Fruit fly (Drosophila melanogaster) whole organism, adult: ENCODE measurements around the gene CG34302.

ENCODE experiments used
- CG12768 ChIP-seq: fragments of 200-800 bp; sonication (Bioruptor generic); optimal IDR thresholded peaks from 2 replicates; lab custom pipeline; 2017; ENCODE audit warnings: missing biosample characterization, missing genetic modification characterization, mild to moderate bottlenecking, moderate library complexity, missing genetic modification reagents
- CG1620 ChIP-seq: fragments of 200-800 bp; sonication (Bioruptor generic); optimal IDR thresholded peaks from 2 replicates; lab custom pipeline; 2016; ENCODE audit warnings: missing biosample characterization, missing genetic modification characterization
- CG33017 ChIP-seq: fragments of 200-800 bp; sonication (Bioruptor generic); optimal IDR thresholded peaks from 2 replicates; lab custom pipeline; 2018; ENCODE audit warnings: missing biosample characterization, mild to moderate bottlenecking, missing genetic modification characterization, moderate library complexity
- CG7045 ChIP-seq: fragments of 200-800 bp; sonication (Bioruptor generic); optimal IDR thresholded peaks from 2 replicates; lab custom pipeline; 2017; ENCODE audit warnings: missing biosample characterization, mild to moderate bottlenecking, missing genetic modification characterization
- CG7101 ChIP-seq: fragments of 200-800 bp; sonication (Bioruptor generic); optimal IDR thresholded peaks from 2 replicates; lab custom pipeline; 2018; ENCODE audit warnings: missing biosample characterization, mild to moderate bottlenecking, missing genetic modification characterization, moderate library complexity
- Crg-1 ChIP-seq: fragments of 200-800 bp; sonication (Bioruptor generic); optimal IDR thresholded peaks from 2 replicates; lab custom pipeline; 2016; ENCODE audit warnings: missing biosample characterization, missing genetic modification characterization
- Hr96 ChIP-seq: fragments of 200-800 bp; sonication (Bioruptor generic); optimal IDR thresholded peaks from 2 replicates; lab custom pipeline; 2016; ENCODE audit warnings: missing biosample characterization, missing genetic modification characterization
- bab1 ChIP-seq: fragments of 200-800 bp; sonication (Bioruptor generic); optimal IDR thresholded peaks from 3 replicates; lab custom pipeline; 2019; ENCODE audit warnings: missing biosample characterization, mild to moderate bottlenecking, missing genetic modification characterization, moderate library complexity
- cic ChIP-seq: fragments of 200-800 bp; sonication (Bioruptor generic); optimal IDR thresholded peaks from 2 replicates; lab custom pipeline; 2017; ENCODE audit warnings: missing biosample characterization, mild to moderate bottlenecking, missing genetic modification characterization, moderate library complexity
- kay ChIP-seq: fragments of 200-800 bp; sonication (Bioruptor generic); peaks from one replicate; lab custom pipeline; 2016; ENCODE audit warnings: missing biosample characterization, missing genetic modification characterization, borderline replicate concordance
- pad ChIP-seq: fragments of 200-800 bp; sonication (Bioruptor generic); optimal IDR thresholded peaks from 3 replicates; lab custom pipeline; 2017; ENCODE audit warnings: missing biosample characterization, missing genetic modification characterization, mild to moderate bottlenecking, moderate library complexity, missing genetic modification reagents
- toe ChIP-seq: fragments of 200-800 bp; sonication (Bioruptor generic); optimal IDR thresholded peaks from 2 replicates; lab custom pipeline; 2016; ENCODE audit warnings: missing biosample characterization, missing genetic modification characterization

DNA sequence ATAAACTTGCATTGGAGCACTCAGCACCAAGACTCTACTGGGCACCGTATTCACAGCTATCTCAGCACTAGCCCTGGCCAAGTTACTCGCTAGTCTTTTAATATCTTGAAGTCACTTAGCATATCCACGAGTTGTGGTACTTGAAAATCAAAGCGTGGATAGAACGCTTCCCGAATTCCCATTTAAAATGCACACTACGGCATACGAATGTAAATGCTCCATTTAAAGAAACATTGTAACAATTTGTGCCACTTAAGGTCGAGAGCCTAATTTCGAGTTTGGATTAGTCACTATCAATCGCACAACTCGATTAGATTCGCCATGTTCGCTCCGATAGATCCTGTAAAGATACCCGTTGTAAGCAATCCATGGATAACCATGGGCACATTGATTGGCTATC lies 9.8 kb downstream of the CG34302 start, which contains the start of gene eloF:
- TF ChIP-seq pad (GFP tag; lab: Kevin White, UChicago) (no peak), bab1 (GFP tag; lab: Kevin White, UChicago) (no peak), CG7045 (GFP tag; lab: Kevin White, UChicago) (no peak), Hr96 (GFP tag; lab: Kevin White, UChicago) (no peak), CG33017 (tag; lab: Kevin White, UChicago) (no peak), toe (no peak), cic (GFP tag; lab: Kevin White, UChicago) (no peak), Crg-1 (GFP tag; lab: Kevin White, UChicago) (no peak), CG12768 (no peak), kay (GFP tag; lab: Kevin White, UChicago) (no peak), CG1620 (GFP tag; lab: Kevin White, UChicago) (no peak), CG7101 (tag; lab: Kevin White, UChicago) (no peak)
